Fruit fly (Drosophila melanogaster) whole organism, adult: ENCODE results near the gene CG45099.
A peak's percentile ranks its signal among the peaks of the same experiment; 100 is the strongest.

ENCODE experiments used
- CG11617 ChIP-seq: fragments of 200-800 bp; sonication (Bioruptor generic); optimal IDR thresholded peaks from 2 replicates; lab custom pipeline; 2017; ENCODE audit warnings: mild to moderate bottlenecking, missing biosample characterization, missing genetic modification reagents, missing genetic modification characterization
- CG12768 ChIP-seq: fragments of 200-800 bp; sonication (Bioruptor generic); optimal IDR thresholded peaks from 2 replicates; lab custom pipeline; 2017; ENCODE audit warnings: missing biosample characterization, missing genetic modification characterization, mild to moderate bottlenecking, moderate library complexity, missing genetic modification reagents
- CG14711 ChIP-seq: fragments of 200-800 bp; sonication (Bioruptor generic); optimal IDR thresholded peaks from 2 replicates; lab custom pipeline; 2018; ENCODE audit warnings: missing biosample characterization, mild to moderate bottlenecking, missing genetic modification characterization, moderate library complexity
- CG1620 ChIP-seq: fragments of 200-800 bp; sonication (Bioruptor generic); optimal IDR thresholded peaks from 2 replicates; lab custom pipeline; 2016; ENCODE audit warnings: missing biosample characterization, missing genetic modification characterization
- CG33017 ChIP-seq: fragments of 200-800 bp; sonication (Bioruptor generic); optimal IDR thresholded peaks from 2 replicates; lab custom pipeline; 2018; ENCODE audit warnings: missing biosample characterization, mild to moderate bottlenecking, missing genetic modification characterization, moderate library complexity
- CG5204 ChIP-seq: fragments of 200-800 bp; sonication (Bioruptor generic); optimal IDR thresholded peaks from 2 replicates; lab custom pipeline; 2016; ENCODE audit warnings: missing biosample characterization, missing genetic modification characterization
- CG7045 ChIP-seq: fragments of 200-800 bp; sonication (Bioruptor generic); optimal IDR thresholded peaks from 2 replicates; lab custom pipeline; 2017; ENCODE audit warnings: missing biosample characterization, mild to moderate bottlenecking, missing genetic modification characterization
- CG7101 ChIP-seq: fragments of 200-800 bp; sonication (Bioruptor generic); optimal IDR thresholded peaks from 2 replicates; lab custom pipeline; 2018; ENCODE audit warnings: missing biosample characterization, mild to moderate bottlenecking, missing genetic modification characterization, moderate library complexity
- Clk ChIP-seq: fragments of 200-800 bp; sonication (Bioruptor generic); optimal IDR thresholded peaks from 2 replicates; lab custom pipeline; 2017; ENCODE audit warnings: missing biosample characterization, missing genetic modification characterization
- Crg-1 ChIP-seq: fragments of 200-800 bp; sonication (Bioruptor generic); optimal IDR thresholded peaks from 2 replicates; lab custom pipeline; 2016; ENCODE audit warnings: missing biosample characterization, missing genetic modification characterization
- Hr96 ChIP-seq: fragments of 200-800 bp; sonication (Bioruptor generic); optimal IDR thresholded peaks from 2 replicates; lab custom pipeline; 2016; ENCODE audit warnings: missing biosample characterization, missing genetic modification characterization
- Mnt ChIP-seq: fragments of 200-800 bp; sonication (Bioruptor generic); optimal IDR thresholded peaks from 2 replicates; lab custom pipeline; 2016; ENCODE audit warnings: missing biosample characterization, mild to moderate bottlenecking, missing genetic modification characterization
- bab1 ChIP-seq: fragments of 200-800 bp; sonication (Bioruptor generic); optimal IDR thresholded peaks from 3 replicates; lab custom pipeline; 2019; ENCODE audit warnings: missing biosample characterization, mild to moderate bottlenecking, missing genetic modification characterization, moderate library complexity
- cic ChIP-seq: fragments of 200-800 bp; sonication (Bioruptor generic); optimal IDR thresholded peaks from 2 replicates; lab custom pipeline; 2017; ENCODE audit warnings: missing biosample characterization, mild to moderate bottlenecking, missing genetic modification characterization, moderate library complexity
- cnc ChIP-seq, 2 experiments: fragments of >200 bp; optimal IDR thresholded peaks; 2 replicates each; lab custom pipeline; 2017
- kay ChIP-seq: fragments of 200-800 bp; sonication (Bioruptor generic); peaks from one replicate; lab custom pipeline; 2016; ENCODE audit warnings: missing biosample characterization, missing genetic modification characterization, borderline replicate concordance
- ovo ChIP-seq: fragments of 200-800 bp; sonication (Bioruptor generic); optimal IDR thresholded peaks from 2 replicates; lab custom pipeline; 2016; ENCODE audit warnings: missing biosample characterization, missing genetic modification characterization
- pad ChIP-seq: fragments of 200-800 bp; sonication (Bioruptor generic); optimal IDR thresholded peaks from 3 replicates; lab custom pipeline; 2017; ENCODE audit warnings: missing biosample characterization, missing genetic modification characterization, mild to moderate bottlenecking, moderate library complexity, missing genetic modification reagents
- tj ChIP-seq: fragments of 200-800 bp; sonication (Bioruptor generic); optimal IDR thresholded peaks from 3 replicates; lab custom pipeline; 2017; ENCODE audit warnings: missing biosample characterization, mild to moderate bottlenecking, missing genetic modification characterization, moderate library complexity
- toe ChIP-seq: fragments of 200-800 bp; sonication (Bioruptor generic); optimal IDR thresholded peaks from 2 replicates; lab custom pipeline; 2016; ENCODE audit warnings: missing biosample characterization, missing genetic modification characterization

CG45099 gene

DNA sequence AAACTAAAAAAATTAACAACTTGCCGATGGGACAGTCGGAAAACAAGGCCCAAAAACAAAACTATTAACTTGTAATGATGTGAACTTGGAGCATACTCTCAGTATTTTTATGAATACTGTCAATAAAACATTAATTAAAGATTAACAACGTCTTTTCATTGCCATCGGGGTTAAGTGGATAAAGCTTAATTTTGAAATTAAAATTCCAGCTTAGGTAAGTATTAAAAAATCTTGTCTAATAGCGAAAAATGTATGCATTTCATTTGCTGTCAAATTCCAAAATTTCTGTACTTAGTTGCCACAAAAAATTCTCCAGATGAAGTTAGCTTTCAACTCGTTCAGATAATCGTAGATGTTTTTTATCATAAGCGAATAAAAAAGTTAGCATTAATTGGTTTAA lies 19.7 kb downstream of the CG45099 start, which contains the start of gene Theg:
Gene Theg, plus strand, starts transcription at position 301 of the 400 bp plus-strand sequence.
- TF ChIP-seq cnc (optimal IDR thresholded peaks at IDR 0.05; lab: Kevin White, UChicago): no peak
- TF ChIP-seq CG33017: no peak

DNA sequence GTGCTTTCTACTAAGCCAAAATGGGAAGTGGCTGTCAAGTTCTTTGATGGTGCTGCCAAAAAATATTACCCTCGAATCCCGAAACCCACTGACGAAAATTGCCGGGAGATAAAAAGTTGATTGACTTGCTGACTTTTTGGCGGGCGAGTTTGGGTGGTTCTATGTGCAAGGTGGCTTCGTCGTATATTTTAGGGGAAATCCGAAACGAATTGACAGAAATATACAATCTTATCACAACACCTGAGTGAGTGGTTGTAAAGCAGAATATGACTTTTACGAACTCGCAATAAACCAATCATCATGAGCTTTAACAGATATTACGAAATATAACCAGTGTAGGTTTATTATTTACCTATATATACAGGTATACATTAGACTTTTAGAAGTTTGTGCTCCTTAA lies 30.6 kb downstream of the CG45099 start:
- no peak for TF ChIP-seq Clk
- TF ChIP-seq CG12768: no peak
- TF ChIP-seq CG33017: peak; percentile 39

DNA sequence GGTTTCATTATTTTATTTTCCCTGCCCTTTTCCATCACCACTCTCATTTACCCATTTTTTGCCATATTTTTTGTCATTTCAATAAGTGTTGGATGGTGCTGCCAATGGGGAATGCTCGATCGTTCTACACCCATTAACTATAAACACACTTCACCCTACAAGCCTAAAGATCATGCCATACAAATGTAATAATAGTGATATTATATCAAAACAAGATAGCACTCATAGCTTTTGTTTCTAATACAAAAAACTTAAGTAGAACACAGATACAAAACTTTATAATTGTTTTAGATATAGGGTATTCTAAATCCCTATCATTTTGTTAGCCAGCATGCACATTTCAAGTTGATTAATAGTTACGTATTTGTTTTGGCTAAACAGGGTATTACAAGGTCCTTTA lies 34.4 kb downstream of the CG45099 start:
- TF ChIP-seq kay (GFP tag; lab: Kevin White, UChicago): peak; percentile 64
- TF ChIP-seq bab1 (GFP tag; lab: Kevin White, UChicago): no peak
- no peak for TF ChIP-seq cnc (optimal IDR thresholded peaks at IDR 0.05; lab: Kevin White, UChicago)
- TF ChIP-seq CG5204: no peak
- no peak for TF ChIP-seq Hr96 (GFP tag; lab: Kevin White, UChicago)
- TF ChIP-seq pad (GFP tag; lab: Kevin White, UChicago): no peak

DNA sequence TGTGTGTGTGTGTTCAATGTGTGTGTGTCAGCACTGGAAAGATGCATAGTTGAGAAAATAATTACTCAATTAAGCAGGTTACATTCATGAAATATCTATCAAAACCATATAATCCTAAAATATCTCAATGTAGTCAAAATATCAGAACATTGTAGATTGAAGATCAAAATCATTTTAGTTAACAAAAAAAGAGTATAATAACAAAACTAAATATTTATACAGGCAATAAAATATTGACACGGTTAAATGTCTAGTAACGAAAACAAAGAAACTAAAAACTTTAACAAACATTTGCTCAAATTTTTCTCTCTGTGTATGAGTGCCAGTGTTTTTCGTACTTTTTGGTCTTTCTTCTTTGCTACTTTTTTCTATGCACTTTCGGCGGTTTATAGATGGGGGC lies 35.2 kb downstream of the CG45099 start:
- TF ChIP-seq pad (GFP tag; lab: Kevin White, UChicago) (no peak), Clk (no peak), CG7101 (no peak), CG7045 (GFP tag; lab: Kevin White, UChicago) (peak; percentile 23), Hr96 (GFP tag; lab: Kevin White, UChicago) (no peak), cnc (optimal IDR thresholded peaks at IDR 0.05; lab: Kevin White, UChicago) (no peak), CG5204 (no peak), CG11617 (GFP tag; lab: Kevin White, UChicago) (no peak)

DNA sequence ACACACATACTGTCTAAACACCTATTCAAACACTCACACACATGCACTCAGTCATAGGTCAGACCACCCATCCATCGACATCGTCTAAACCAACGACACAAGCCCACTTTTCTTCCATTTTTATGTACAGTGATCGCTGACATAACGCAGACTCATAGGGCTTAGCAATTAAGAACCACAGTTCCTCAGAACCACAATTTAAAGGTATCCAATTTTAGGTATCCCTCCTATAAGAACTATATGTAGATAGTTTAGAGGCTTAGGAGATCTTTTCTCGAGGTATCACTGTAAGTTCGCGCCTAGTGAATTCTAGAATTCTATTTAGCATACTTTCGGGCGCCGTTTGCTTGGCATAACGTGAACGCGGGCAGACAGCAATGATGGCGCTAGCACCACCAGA lies 41.2 kb downstream of the CG45099 start:
- TF ChIP-seq CG33017: peak; percentile 55
- no peak for TF ChIP-seq Crg-1 (GFP tag; lab: Kevin White, UChicago)
- TF ChIP-seq Hr96 (GFP tag; lab: Kevin White, UChicago): peak; percentile 37
- TF ChIP-seq Clk: peak; percentile 57
- TF ChIP-seq cnc (optimal IDR thresholded peaks at IDR 0.05; lab: Kevin White, UChicago): no peak
- no peak for TF ChIP-seq CG1620 (GFP tag; lab: Kevin White, UChicago)
- TF ChIP-seq kay (GFP tag; lab: Kevin White, UChicago): no peak
- TF ChIP-seq Mnt (GFP tag; lab: Kevin White, UChicago): no peak
- TF ChIP-seq pad (GFP tag; lab: Kevin White, UChicago): peak; percentile 4
- TF ChIP-seq toe (GFP tag; lab: Kevin White, UChicago): peak; percentile 47
- TF ChIP-seq CG14711: peak; percentile 65
- TF ChIP-seq CG5204: no peak
- no peak for TF ChIP-seq ovo (GFP tag; lab: Kevin White, UChicago)
- no peak for TF ChIP-seq bab1 (GFP tag; lab: Kevin White, UChicago)
- peak; percentile 67 for TF ChIP-seq CG7045 (GFP tag; lab: Kevin White, UChicago)
- TF ChIP-seq tj (GFP tag; lab: Kevin White, UChicago): no peak
- TF ChIP-seq CG12768: peak; percentile 65
- TF ChIP-seq CG7101: peak; percentile 51

DNA sequence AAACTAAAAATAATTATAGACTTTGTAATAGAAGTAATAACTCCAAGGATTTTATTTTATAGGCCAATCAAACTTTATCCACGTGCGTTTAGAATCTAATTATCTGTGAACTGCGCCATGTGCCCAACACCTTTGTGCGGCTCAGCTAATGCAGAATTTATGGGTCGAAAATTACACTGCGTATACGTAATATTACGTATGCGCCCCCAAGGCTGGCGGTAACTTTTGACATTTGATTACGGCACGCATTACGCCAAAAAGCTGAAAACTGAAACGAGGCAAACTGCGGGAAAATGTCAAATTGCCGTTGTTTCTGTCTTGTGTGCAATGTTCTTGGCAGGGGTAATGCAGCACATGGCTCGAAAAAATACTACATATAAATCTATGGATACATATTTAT lies 42.5 kb downstream of the CG45099 start:
- TF ChIP-seq kay (GFP tag; lab: Kevin White, UChicago) (no peak), CG7045 (GFP tag; lab: Kevin White, UChicago) (no peak), cnc (optimal IDR thresholded peaks at IDR 0.05; lab: Kevin White, UChicago) (no peak), CG33017 (no peak), CG5204 (no peak), CG14711 (no peak), CG12768 (no peak), Clk (no peak), CG11617 (GFP tag; lab: Kevin White, UChicago) (no peak), toe (GFP tag; lab: Kevin White, UChicago) (no peak), Mnt (GFP tag; lab: Kevin White, UChicago) (no peak), tj (GFP tag; lab: Kevin White, UChicago) (no peak), ovo (GFP tag; lab: Kevin White, UChicago) (no peak), CG7101 (no peak), bab1 (GFP tag; lab: Kevin White, UChicago) (no peak), Crg-1 (GFP tag; lab: Kevin White, UChicago) (no peak), cic (GFP tag; lab: Kevin White, UChicago) (no peak), Hr96 (GFP tag; lab: Kevin White, UChicago) (no peak), CG1620 (GFP tag; lab: Kevin White, UChicago) (no peak), pad (GFP tag; lab: Kevin White, UChicago) (no peak)

DNA sequence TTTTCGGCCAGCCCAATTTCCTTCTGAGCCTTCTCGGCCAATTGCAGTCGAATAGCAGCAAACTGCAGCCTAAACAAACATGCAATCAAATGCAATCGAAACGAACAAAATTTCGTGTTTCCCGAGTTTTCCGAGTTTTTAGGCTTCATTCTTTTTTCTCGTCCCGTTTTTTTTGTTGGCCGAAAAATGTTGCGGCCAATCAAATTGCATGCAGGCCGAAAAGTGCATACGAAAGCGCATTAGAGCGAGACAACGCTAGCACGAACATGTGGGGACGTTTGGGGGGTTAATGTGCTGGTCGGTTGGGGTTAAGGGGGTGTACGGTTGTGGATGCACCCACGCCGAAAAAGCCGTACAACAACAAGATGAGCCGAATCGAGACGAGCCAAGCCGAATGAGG lies 44.3 kb downstream of the CG45099 start:
- TF ChIP-seq CG11617 (GFP tag; lab: Kevin White, UChicago) (no peak), CG5204 (no peak), tj (GFP tag; lab: Kevin White, UChicago) (peak; percentile 31)

DNA sequence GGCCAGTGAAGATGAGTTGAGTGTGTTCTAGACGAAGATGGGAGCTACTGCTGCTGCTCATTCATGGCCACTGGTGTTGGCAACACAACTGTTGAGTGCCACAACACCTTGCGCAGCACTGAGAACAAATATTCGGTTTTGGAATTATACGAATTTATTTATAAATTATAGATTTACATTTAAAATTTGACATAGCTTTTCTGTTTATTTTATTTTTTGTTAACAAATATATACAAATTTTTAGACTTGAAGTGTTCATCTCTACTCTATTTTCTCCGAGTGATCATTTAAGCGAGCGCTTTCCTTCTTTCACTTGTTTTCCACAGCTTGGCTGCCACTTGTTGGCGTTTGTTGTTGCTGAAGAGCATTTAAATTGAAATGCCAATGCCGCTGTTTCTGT lies 46.5 kb downstream of the CG45099 start:
- no peak for TF ChIP-seq tj (GFP tag; lab: Kevin White, UChicago)
